Worm (Caenorhabditis elegans) whole organism, L1 larva: ENCODE measurements around the gene F38A5.22.

Source experiments
- C04F5.9 ChIP-seq: sonication (generic microtip); optimal IDR thresholded peaks from 2 replicates; lab custom pipeline; 2016; ENCODE audit warnings: missing genetic modification characterization, missing compliant biosample characterization
- C16A3.4 ChIP-seq: fragments of 150-350 bp; optimal IDR thresholded peaks from 2 replicates; lab custom pipeline; 2014; ENCODE audit warnings: missing biosample characterization, missing genetic modification characterization
- C34B4.2 ChIP-seq: sonication (generic microtip); optimal IDR thresholded peaks from 2 replicates; lab custom pipeline; 2017; ENCODE audit warnings: mild to moderate bottlenecking, missing genetic modification characterization, missing compliant biosample characterization
- Y116A8C.19 ChIP-seq: sonication (generic microtip); optimal IDR thresholded peaks from 2 replicates; lab custom pipeline; 2016; ENCODE audit warnings: missing compliant biosample characterization, missing genetic modification characterization, borderline replicate concordance
- alr-1 ChIP-seq: fragments of 200-800 bp; sonication (Bioruptor generic); optimal IDR thresholded peaks from 2 replicates; lab custom pipeline; 2018; ENCODE audit warnings: borderline replicate concordance, mild to moderate bottlenecking, missing genetic modification characterization, missing compliant biosample characterization
- ceh-63 ChIP-seq: fragments of 200-800 bp; sonication (Bioruptor generic); optimal IDR thresholded peaks from 2 replicates; lab custom pipeline; 2018; ENCODE audit warnings: mild to moderate bottlenecking, missing genetic modification characterization, missing compliant biosample characterization
- ceh-82 ChIP-seq, 3 experiments: fragments of 150-350 bp in 1 of 3; sonication (generic microtip) in 2 of 3; optimal IDR thresholded peaks; 2 replicates each; lab custom pipeline; 2014 to 2017; ENCODE audit warnings: missing biosample characterization in 3 of 3, missing genetic modification characterization in 3 of 3
- ceh-88 ChIP-seq: fragments of 200-800 bp; sonication (Bioruptor generic); IDR thresholded peaks from 2 replicates; pipeline ENCODE4 v1.3.6; 2022; ENCODE audit warnings: missing genetic modification characterization, missing compliant biosample characterization
- ces-1 ChIP-seq: fragments of 150-350 bp; optimal IDR thresholded peaks from 2 replicates; lab custom pipeline; 2014; ENCODE audit warnings: missing biosample characterization, missing genetic modification reagents, missing genetic modification characterization
- dpl-1 ChIP-seq, 3 experiments: fragments of 150-350 bp in 2 of 3; sonication (generic microtip) in 1 of 3; optimal IDR thresholded peaks; 2 replicates each; lab custom pipeline; 2014 to 2017; ENCODE audit warnings: missing biosample characterization in 3 of 3, missing genetic modification characterization in 3 of 3, missing genetic modification reagents in 3 of 3
- dsc-1 ChIP-seq: sonication (generic microtip); optimal IDR thresholded peaks from 2 replicates; lab custom pipeline; 2016; ENCODE audit warnings: mild to moderate bottlenecking, missing genetic modification characterization, missing compliant biosample characterization
- efl-1 ChIP-seq, 4 experiments: fragments of 150-350 bp; optimal IDR thresholded peaks in 3 of 4; peaks in 1 of 4; 1 replicate in 1 of 4; 2 replicates in 3 of 4; lab custom pipeline; 2014; ENCODE audit warnings: missing biosample characterization in 2 of 4, missing genetic modification characterization in 2 of 4, missing genetic modification reagents in 2 of 4
- egl-13 ChIP-seq: sonication (generic microtip); optimal IDR thresholded peaks from 2 replicates; lab custom pipeline; 2016; ENCODE audit warnings: missing genotype, missing genetic modification reagents, missing genetic modification characterization, missing compliant biosample characterization
- elt-2 ChIP-seq: sonication (generic microtip); optimal IDR thresholded peaks from 2 replicates; lab custom pipeline; 2016; ENCODE audit warnings: missing genetic modification characterization, mild to moderate bottlenecking, inconsistent platforms, missing compliant biosample characterization, missing genetic modification reagents
- ets-5 ChIP-seq: fragments of 200-800 bp; sonication (Bioruptor generic); IDR thresholded peaks from 2 replicates; pipeline ENCODE4 v1.3.6; 2022; ENCODE audit warnings: missing genetic modification characterization, missing compliant biosample characterization
- fkh-8 ChIP-seq: sonication (generic microtip); optimal IDR thresholded peaks from 2 replicates; lab custom pipeline; 2016; ENCODE audit warnings: mild to moderate bottlenecking, missing genetic modification characterization, missing compliant biosample characterization
- fos-1 ChIP-seq: fragments of 150-350 bp; optimal IDR thresholded peaks from 2 replicates; lab custom pipeline; 2014; ENCODE audit warnings: missing biosample characterization, missing genetic modification characterization
- hlh-4 ChIP-seq: sonication (generic microtip); optimal IDR thresholded peaks from 2 replicates; lab custom pipeline; 2016; ENCODE audit warnings: mild to moderate bottlenecking, missing genetic modification characterization, missing compliant biosample characterization
- hpl-2 ChIP-seq: fragments of 150-350 bp; optimal IDR thresholded peaks from 2 replicates; lab custom pipeline; 2014; ENCODE audit warnings: missing biosample characterization, missing genetic modification reagents, missing genetic modification characterization
- irx-1 ChIP-seq: sonication (generic microtip); optimal IDR thresholded peaks from 2 replicates; lab custom pipeline; 2016; ENCODE audit warnings: missing genetic modification characterization, missing compliant biosample characterization
- isw-1 ChIP-seq: fragments of 200-800 bp; sonication (Bioruptor generic); IDR thresholded peaks from 2 replicates; pipeline ENCODE4 v1.3.6; 2022; ENCODE audit warnings: missing genetic modification characterization, missing compliant biosample characterization
- jun-1 ChIP-seq: fragments of 150-350 bp; optimal IDR thresholded peaks from 2 replicates; lab custom pipeline; 2014; ENCODE audit warnings: missing biosample characterization, missing genetic modification reagents, missing genetic modification characterization
- lin-39 ChIP-seq: fragments of 150-350 bp; optimal IDR thresholded peaks from 2 replicates; lab custom pipeline; 2014; ENCODE audit warnings: missing biosample characterization, missing genetic modification reagents, missing genetic modification characterization
- lsy-2 ChIP-seq, 2 experiments: fragments of 150-350 bp; optimal IDR thresholded peaks; 2 replicates each; lab custom pipeline; 2014; ENCODE audit warnings: missing biosample characterization in 2 of 2, missing genetic modification characterization in 2 of 2
- mab-9 ChIP-seq: fragments of 200-800 bp; sonication (Bioruptor generic); IDR thresholded peaks from 2 replicates; pipeline ENCODE4 v1.3.6; 2022; ENCODE audit warnings: missing genetic modification reagents, missing genetic modification characterization, missing compliant biosample characterization
- mdl-1 ChIP-seq, 2 experiments: fragments of 150-350 bp; optimal IDR thresholded peaks; 2 replicates each; lab custom pipeline; 2014 to 2017; ENCODE audit warnings: missing biosample characterization in 2 of 2, missing genetic modification characterization in 2 of 2, inconsistent platforms in 1 of 2
- mef-2 ChIP-seq: fragments of 150-350 bp; optimal IDR thresholded peaks from 2 replicates; lab custom pipeline; 2014; ENCODE audit warnings: missing biosample characterization, missing genetic modification characterization
- mep-1 ChIP-seq: fragments of 150-350 bp; optimal IDR thresholded peaks from 2 replicates; lab custom pipeline; 2014; ENCODE audit warnings: missing biosample characterization, missing genetic modification characterization
- nhr-11 ChIP-seq: fragments of 150-350 bp; optimal IDR thresholded peaks from 2 replicates; lab custom pipeline; 2014; ENCODE audit warnings: missing biosample characterization, missing genetic modification characterization
- nhr-20 ChIP-seq: sonication (generic microtip); optimal IDR thresholded peaks from 2 replicates; lab custom pipeline; 2016; ENCODE audit warnings: mild to moderate bottlenecking, missing genetic modification characterization, missing compliant biosample characterization
- nhr-71 ChIP-seq: sonication (generic microtip); optimal IDR thresholded peaks from 2 replicates; lab custom pipeline; 2016; ENCODE audit warnings: mild to moderate bottlenecking, missing genetic modification characterization, moderate library complexity, missing compliant biosample characterization
- nhr-76 ChIP-seq: sonication (generic microtip); optimal IDR thresholded peaks from 2 replicates; lab custom pipeline; 2017; ENCODE audit warnings: missing biosample characterization, missing genetic modification characterization
- nhr-77 ChIP-seq: fragments of 150-350 bp; optimal IDR thresholded peaks from 2 replicates; lab custom pipeline; 2014; ENCODE audit warnings: missing biosample characterization, missing genetic modification characterization
- nhr-84 ChIP-seq: sonication (generic microtip); optimal IDR thresholded peaks from 2 replicates; lab custom pipeline; 2017; ENCODE audit warnings: missing biosample characterization, missing genetic modification characterization
- nhr-90 ChIP-seq: sonication (generic microtip); optimal IDR thresholded peaks from 2 replicates; lab custom pipeline; 2016; ENCODE audit warnings: mild to moderate bottlenecking, missing genetic modification characterization, missing compliant biosample characterization; ENCODE audit not compliant: poor library complexity
- pag-3 ChIP-seq: sonication (generic microtip); optimal IDR thresholded peaks from 2 replicates; lab custom pipeline; 2017; ENCODE audit warnings: missing genetic modification characterization, mild to moderate bottlenecking, missing compliant biosample characterization, antibody characterized with exemption, borderline replicate concordance; ENCODE audit not compliant: insufficient read depth
- pax-3 ChIP-seq: fragments of 200-800 bp; sonication (Bioruptor generic); optimal IDR thresholded peaks from 2 replicates; lab custom pipeline; 2018; ENCODE audit warnings: mild to moderate bottlenecking, missing genetic modification characterization, moderate library complexity, missing compliant biosample characterization
- rnt-1 ChIP-seq: sonication (generic microtip); optimal IDR thresholded peaks from 2 replicates; lab custom pipeline; 2016; ENCODE audit warnings: mild to moderate bottlenecking, missing genetic modification characterization, moderate library complexity, missing compliant biosample characterization
- snpc-4 ChIP-seq: fragments of 150-350 bp; optimal IDR thresholded peaks from 2 replicates; lab custom pipeline; 2014; ENCODE audit warnings: missing biosample characterization, missing genetic modification characterization
- snu-23 ChIP-seq: sonication (generic microtip); optimal IDR thresholded peaks from 2 replicates; lab custom pipeline; 2016; ENCODE audit warnings: missing genetic modification characterization, missing compliant biosample characterization
- sox-4 ChIP-seq: sonication (generic microtip); optimal IDR thresholded peaks from 2 replicates; lab custom pipeline; 2016; ENCODE audit warnings: missing genetic modification characterization, missing compliant biosample characterization
- sptf-1 ChIP-seq: fragments of 150-350 bp; optimal IDR thresholded peaks from 2 replicates; lab custom pipeline; 2014; ENCODE audit warnings: missing biosample characterization, missing genetic modification characterization
- swsn-7 ChIP-seq: sonication (generic microtip); optimal IDR thresholded peaks from 2 replicates; lab custom pipeline; 2016; ENCODE audit warnings: missing genetic modification characterization, missing compliant biosample characterization
- tbx-2 ChIP-seq: sonication (generic microtip); optimal IDR thresholded peaks from 2 replicates; lab custom pipeline; 2016; ENCODE audit warnings: missing genetic modification characterization, missing compliant biosample characterization
- tlp-1 ChIP-seq: fragments of 150-350 bp; optimal IDR thresholded peaks from 2 replicates; lab custom pipeline; 2014; ENCODE audit warnings: missing biosample characterization, missing genetic modification characterization
- unc-30 ChIP-seq: sonication (generic microtip); optimal IDR thresholded peaks from 2 replicates; lab custom pipeline; 2017; ENCODE audit warnings: missing biosample characterization, missing genetic modification characterization
- unc-98 ChIP-seq: fragments of 200-800 bp; sonication (Bioruptor generic); IDR thresholded peaks from 2 replicates; pipeline ENCODE4 v1.3.6; 2022; ENCODE audit warnings: missing genetic modification characterization, missing compliant biosample characterization
- vab-15 ChIP-seq: sonication (generic microtip); optimal IDR thresholded peaks from 2 replicates; lab custom pipeline; 2017; ENCODE audit warnings: missing genotype, mild to moderate bottlenecking, missing genetic modification characterization, missing compliant biosample characterization
- xbp-1 ChIP-seq: sonication (generic microtip); optimal IDR thresholded peaks from 2 replicates; lab custom pipeline; 2016; ENCODE audit warnings: missing genetic modification characterization, missing compliant biosample characterization
- ztf-4 ChIP-seq: fragments of 150-350 bp; optimal IDR thresholded peaks from 2 replicates; lab custom pipeline; 2014; ENCODE audit warnings: missing biosample characterization, missing genetic modification characterization

F38A5.22 gene

DNA sequence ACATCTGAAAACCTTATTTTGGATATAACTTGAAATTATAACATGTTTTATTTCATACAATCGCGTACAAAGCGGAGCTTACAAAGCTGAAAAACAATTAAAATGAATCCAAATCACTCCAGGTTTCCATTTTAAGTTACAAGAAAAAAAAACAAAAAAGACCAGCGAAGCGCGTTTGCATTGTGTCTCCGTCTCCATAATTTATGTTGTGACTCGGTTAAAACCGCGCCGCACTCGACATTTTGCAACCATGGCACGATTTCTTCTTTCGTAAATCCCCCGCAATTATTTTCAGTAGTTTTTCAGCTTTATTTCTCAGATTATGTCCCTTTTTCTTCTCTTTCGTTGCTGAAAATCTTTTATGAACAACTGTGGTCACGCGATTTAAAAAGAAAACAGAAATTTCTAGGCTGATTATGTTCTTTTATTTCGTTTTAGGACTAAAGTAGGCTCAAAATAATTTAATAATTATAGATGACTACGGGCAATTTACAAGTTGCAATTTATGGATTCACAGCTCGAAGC lies 10.3 kb downstream of the F38A5.22 start, which contains the start of the genes F38A5.2 and dnj-11 (continued):
- TF ChIP-seq C16A3.4 (peak; percentile 86), lin-39 (tag; lab: Kevin White, UChicago) (peak; percentile 59), fos-1 (peak; percentile 62), elt-2 (tag; lab: Kevin White, UChicago) (peak; percentile 37), nhr-90 (tag; lab: Kevin White, UChicago) (peak; percentile 84), nhr-77 (tag; lab: Kevin White, UChicago) (peak; percentile 77), mab-9 (GFP tag; lab: Robert Waterston, UW) (no peak), ceh-88 (GFP tag; lab: Robert Waterston, UW) (peak; percentile 52; the same call in 1 of the 2 replicates), snpc-4 (peak; percentile 67), nhr-76 (tag; lab: Kevin White, UChicago) (no peak), unc-98 (GFP tag; lab: Robert Waterston, UW) (no peak), pax-3 (tag; lab: Kevin White, UChicago) (peak; percentile 48), mef-2 (tag; lab: Kevin White, UChicago) (no peak), dsc-1 (tag; lab: Kevin White, UChicago) (peak; percentile 75), jun-1 (tag; lab: Kevin White, UChicago) (peak; percentile 69), rnt-1 (peak; percentile 90), nhr-20 (tag; lab: Kevin White, UChicago) (peak; percentile 87), nhr-84 (tag; lab: Kevin White, UChicago) (peak; percentile 19), lsy-2 (tag; optimal IDR thresholded peaks at IDR 0.05; lab: Kevin White, UChicago) (peak; percentile 87 to 93), nhr-71 (tag; lab: Kevin White, UChicago) (peak; percentile 90), ets-5 (GFP tag; lab: Robert Waterston, UW) (no peak), ztf-4 (tag; lab: Kevin White, UChicago) (peak; percentile 29), efl-1 (optimal IDR thresholded peaks at IDR 0.05; lab: Kevin White, UChicago) (peak; percentile 88 to 90), efl-1 (GFP tag; optimal IDR thresholded peaks at IDR 0.05 in 1 of 2; lab: Kevin White, UChicago) (peak; percentile 83 to 98), vab-15 (peak; percentile 55), xbp-1 (tag; lab: Kevin White, UChicago) (peak; percentile 86), ceh-63 (no peak), fkh-8 (tag; lab: Kevin White, UChicago) (peak; percentile 81), C34B4.2 (no peak), hlh-4 (tag; lab: Kevin White, UChicago) (no peak), nhr-11 (no peak), swsn-7 (tag; lab: Kevin White, UChicago) (peak; percentile 85), unc-30 (tag; lab: Kevin White, UChicago) (no peak), tlp-1 (tag; lab: Kevin White, UChicago) (no peak), tbx-2 (tag; lab: Kevin White, UChicago) (peak; percentile 86), mdl-1 (tag; optimal IDR thresholded peaks at IDR 0.05; lab: Kevin White, UChicago) (peak in 1 of 2 experiments; percentile 76), snu-23 (GFP tag; lab: Kevin White, UChicago) (peak; percentile 91), Y116A8C.19 (tag; lab: Kevin White, UChicago) (no peak), hpl-2 (peak; percentile 62), ceh-82 (tag; optimal IDR thresholded peaks at IDR 0.05; lab: Kevin White, UChicago) (peak; percentile 70 to 93 (median 80)), isw-1 (GFP tag; lab: Robert Waterston, UW) (peak; percentile 88), dpl-1 (GFP tag; optimal IDR thresholded peaks at IDR 0.05; lab: Kevin White, UChicago) (peak; percentile 79 to 86 (median 83)), mep-1 (tag; lab: Kevin White, UChicago) (peak; percentile 88), egl-13 (peak; percentile 56), pag-3 (tag; lab: Kevin White, UChicago) (peak; percentile 26), irx-1 (tag; lab: Kevin White, UChicago) (peak; percentile 75), C04F5.9 (peak; percentile 28), ces-1 (GFP tag; lab: Kevin White, UChicago) (no peak), sox-4 (tag; lab: Kevin White, UChicago) (peak; percentile 42), sptf-1 (tag; lab: Kevin White, UChicago) (no peak), alr-1 (tag; lab: Kevin White, UChicago) (no peak)
- TF ChIP-seq, all 84 proteins: peak for 57
